Fruit fly (Drosophila melanogaster) whole organism, embryonic: ENCODE data around the gene v.

Experiments
- Awh ChIP-seq: fragments of 200-800 bp; sonication (Bioruptor generic); IDR thresholded peaks from 2 replicates; pipeline ENCODE4, ENCODE4 v1.3.6; 2022; ENCODE audit warnings: missing biosample characterization, missing genetic modification characterization
- B-H1 ChIP-seq: fragments of 200-800 bp; sonication (Bioruptor generic); IDR thresholded peaks from 3 replicates; pipeline ENCODE4 v1.3.6; 2022; ENCODE audit warnings: missing biosample characterization, missing genetic modification characterization
- CG10147 ChIP-seq: fragments of 200-800 bp; sonication (Bioruptor generic); optimal IDR thresholded peaks from 2 replicates; lab custom pipeline; 2019; ENCODE audit warnings: missing biosample characterization, mild to moderate bottlenecking, missing genetic modification characterization, moderate library complexity
- CG1024 ChIP-seq: fragments of 200-800 bp; sonication (Bioruptor generic); IDR thresholded peaks from 2 replicates; pipeline ENCODE4 v1.3.6; 2022; ENCODE audit warnings: missing biosample characterization, missing genetic modification characterization
- CG10274 ChIP-seq: fragments of 200-800 bp; sonication (Bioruptor generic); optimal IDR thresholded peaks from 3 replicates; lab custom pipeline; 2017; ENCODE audit warnings: missing biosample characterization, mild to moderate bottlenecking, missing genetic modification characterization
- CG10565 ChIP-seq: fragments of 200-800 bp; sonication (Bioruptor generic); optimal IDR thresholded peaks from 3 replicates; lab custom pipeline; 2016; ENCODE audit warnings: missing biosample characterization, mild to moderate bottlenecking, missing genetic modification characterization
- CG11398 ChIP-seq: fragments of 200-800 bp; sonication (Bioruptor generic); optimal IDR thresholded peaks from 2 replicates; lab custom pipeline; 2016; ENCODE audit warnings: missing biosample characterization, missing genetic modification characterization
- CG12299 ChIP-seq: fragments of 200-800 bp; sonication (Bioruptor generic); optimal IDR thresholded peaks from 2 replicates; lab custom pipeline; 2018; ENCODE audit warnings: missing biosample characterization, mild to moderate bottlenecking, missing genetic modification characterization
- CG12769 ChIP-seq: fragments of 200-800 bp; sonication (Bioruptor generic); optimal IDR thresholded peaks from 2 replicates; lab custom pipeline; 2019; ENCODE audit warnings: missing biosample characterization, mild to moderate bottlenecking, missing genetic modification characterization, moderate library complexity
- CG13775 ChIP-seq: fragments of 200-800 bp; sonication (Bioruptor generic); optimal IDR thresholded peaks from 3 replicates; lab custom pipeline; 2017; ENCODE audit warnings: missing biosample characterization, mild to moderate bottlenecking, missing genetic modification characterization
- CG14860 ChIP-seq: fragments of 200-800 bp; sonication (Bioruptor generic); IDR thresholded peaks from 3 replicates; pipeline ENCODE4 v1.3.6; 2022; ENCODE audit warnings: missing biosample characterization, missing genetic modification characterization; ENCODE audit not compliant: partially characterized antibody
- CG2116 ChIP-seq: fragments of 200-800 bp; sonication (Bioruptor generic); optimal IDR thresholded peaks from 3 replicates; lab custom pipeline; 2018; ENCODE audit warnings: missing biosample characterization, mild to moderate bottlenecking, missing genetic modification characterization
- CG33557 ChIP-seq: fragments of 200-800 bp; sonication (Bioruptor generic); optimal IDR thresholded peaks from 2 replicates; lab custom pipeline; 2019; ENCODE audit warnings: missing biosample characterization, mild to moderate bottlenecking, missing genetic modification characterization, moderate library complexity
- CG3847 ChIP-seq: fragments of 200-800 bp; sonication (Bioruptor generic); IDR thresholded peaks from 2 replicates; pipeline ENCODE4 v1.3.6; 2022; ENCODE audit warnings: missing biosample characterization, missing genetic modification characterization
- CG4282 ChIP-seq: fragments of 200-800 bp; sonication (Bioruptor generic); optimal IDR thresholded peaks from 2 replicates; lab custom pipeline; 2016; ENCODE audit warnings: missing biosample characterization, missing genetic modification characterization
- CG4404 ChIP-seq: fragments of 200-800 bp; sonication (Bioruptor generic); IDR thresholded peaks from 2 replicates; pipeline ENCODE4 v1.3.6; 2022; ENCODE audit warnings: missing biosample characterization, missing genetic modification characterization
- CG5180 ChIP-seq: fragments of 200-800 bp; sonication (Bioruptor generic); optimal IDR thresholded peaks from 3 replicates; lab custom pipeline; 2017; ENCODE audit warnings: missing biosample characterization, missing genetic modification characterization, mild to moderate bottlenecking, moderate library complexity, missing genetic modification reagents
- CG7357 ChIP-seq: fragments of 200-800 bp; sonication (Bioruptor generic); IDR thresholded peaks from 3 replicates; pipeline ENCODE4 v1.3.6; 2022; ENCODE audit warnings: missing biosample characterization, missing genetic modification characterization
- CG7928 ChIP-seq: fragments of 200-800 bp; sonication (Bioruptor generic); optimal IDR thresholded peaks from 2 replicates; lab custom pipeline; 2017; ENCODE audit warnings: missing biosample characterization, mild to moderate bottlenecking, missing genetic modification characterization
- Camta ChIP-seq: fragments of 200-800 bp; sonication (Bioruptor generic); optimal IDR thresholded peaks from 2 replicates; lab custom pipeline; 2016; ENCODE audit warnings: missing biosample characterization, missing genetic modification characterization
- Dip3 ChIP-seq: fragments of 200-800 bp; sonication (Bioruptor generic); optimal IDR thresholded peaks from 3 replicates; lab custom pipeline; 2016; ENCODE audit warnings: missing biosample characterization, missing genetic modification characterization
- Gsc ChIP-seq: fragments of 200-800 bp; sonication (Bioruptor generic); IDR thresholded peaks from 2 replicates; pipeline ENCODE4 v1.3.6; 2022; ENCODE audit warnings: missing biosample characterization, missing genetic modification characterization
- H2.0 ChIP-seq: fragments of 200-800 bp; sonication (Bioruptor generic); IDR thresholded peaks from 2 replicates; pipeline ENCODE4 v1.3.6; 2022; ENCODE audit warnings: missing biosample characterization, missing genetic modification characterization
- Hmr ChIP-seq: fragments of 200-800 bp; sonication (Bioruptor generic); optimal IDR thresholded peaks from 3 replicates; lab custom pipeline; 2017; ENCODE audit warnings: mild to moderate bottlenecking, missing biosample characterization, missing genetic modification reagents, missing genetic modification characterization
- Hr51 ChIP-seq, 2 experiments: fragments of 200-800 bp; sonication (Bioruptor generic); optimal IDR thresholded peaks; 2 replicates in 1 of 2; 3 replicates in 1 of 2; lab custom pipeline; 2016 to 2018; ENCODE audit warnings: missing biosample characterization in 2 of 2, missing genetic modification characterization in 2 of 2, mild to moderate bottlenecking in 1 of 2, moderate library complexity in 1 of 2
- Kr ChIP-seq: fragments of 200-800 bp; sonication (Bioruptor generic); optimal IDR thresholded peaks from 2 replicates; lab custom pipeline; 2017; ENCODE audit warnings: missing biosample characterization, mild to moderate bottlenecking, missing genetic modification characterization
- Lhr ChIP-seq: fragments of 200-800 bp; sonication (Bioruptor generic); optimal IDR thresholded peaks from 3 replicates; lab custom pipeline; 2017; ENCODE audit warnings: mild to moderate bottlenecking, missing biosample characterization, missing genetic modification reagents, missing genetic modification characterization
- Meics ChIP-seq: fragments of 200-800 bp; sonication (Bioruptor generic); optimal IDR thresholded peaks from 2 replicates; lab custom pipeline; 2017; ENCODE audit warnings: missing biosample characterization, mild to moderate bottlenecking, missing genetic modification characterization
- Nf-YB ChIP-seq: fragments of 200-800 bp; sonication (Bioruptor generic); optimal IDR thresholded peaks from 3 replicates; lab custom pipeline; 2019; ENCODE audit warnings: missing biosample characterization, mild to moderate bottlenecking, missing genetic modification characterization, moderate library complexity
- Nf-YC ChIP-seq: fragments of 200-800 bp; optimal IDR thresholded peaks from 3 replicates; lab custom pipeline; 2019; ENCODE audit warnings: missing biosample characterization, mild to moderate bottlenecking, missing genetic modification characterization, moderate library complexity
- Ravus ChIP-seq: fragments of 200-800 bp; sonication (Bioruptor generic); IDR thresholded peaks from 2 replicates; pipeline ENCODE4 v1.3.6; 2022; ENCODE audit warnings: missing biosample characterization, missing genetic modification characterization
- Sry-β ChIP-seq: fragments of 200-800 bp; sonication (Bioruptor generic); optimal IDR thresholded peaks from 2 replicates; lab custom pipeline; 2018; ENCODE audit warnings: missing biosample characterization, mild to moderate bottlenecking, missing genetic modification characterization, moderate library complexity
- Usf ChIP-seq: fragments of 200-800 bp; sonication (Bioruptor generic); optimal IDR thresholded peaks from 2 replicates; lab custom pipeline; 2017; ENCODE audit warnings: missing genotype, missing biosample characterization, missing genetic modification characterization
- Vsx1 ChIP-seq: fragments of 200-800 bp; sonication (Bioruptor generic); optimal IDR thresholded peaks from 2 replicates; lab custom pipeline; 2017; ENCODE audit warnings: missing biosample characterization, mild to moderate bottlenecking, missing genetic modification characterization, missing genetic modification reagents
- ac ChIP-seq: fragments of 200-800 bp; sonication (Bioruptor generic); optimal IDR thresholded peaks from 3 replicates; lab custom pipeline; 2017; ENCODE audit warnings: missing biosample characterization, mild to moderate bottlenecking, missing genetic modification characterization
- ato ChIP-seq: fragments of 200-800 bp; sonication (Bioruptor generic); IDR thresholded peaks from 2 replicates; pipeline ENCODE4 v1.3.6; 2022; ENCODE audit warnings: missing biosample characterization, missing genetic modification characterization; ENCODE audit not compliant: partially characterized antibody
- crol ChIP-seq: fragments of 200-800 bp; sonication (Bioruptor generic); IDR thresholded peaks from 2 replicates; pipeline ENCODE4 v1.3.6; 2022; ENCODE audit warnings: missing biosample characterization, missing genetic modification characterization
- da ChIP-seq: fragments of 200-800 bp; sonication (Bioruptor generic); optimal IDR thresholded peaks from 2 replicates; lab custom pipeline; 2016; ENCODE audit warnings: missing biosample characterization, missing genetic modification characterization
- disco-r ChIP-seq: fragments of 200-800 bp; sonication (Bioruptor generic); optimal IDR thresholded peaks from 2 replicates; lab custom pipeline; 2016; ENCODE audit warnings: missing biosample characterization, missing genetic modification characterization
- insv ChIP-seq, 2 experiments: fragments of 200-800 bp; sonication (Bioruptor generic); optimal IDR thresholded peaks; 3 replicates each; lab custom pipeline; 2016 to 2018; ENCODE audit warnings: missing biosample characterization in 2 of 2, missing genetic modification characterization in 2 of 2
- p53 ChIP-seq: fragments of 200-800 bp; sonication (Bioruptor generic); optimal IDR thresholded peaks from 2 replicates; lab custom pipeline; 2016; ENCODE audit warnings: missing biosample characterization, missing genetic modification characterization
- phol ChIP-seq: fragments of 200-800 bp; sonication (Bioruptor generic); optimal IDR thresholded peaks from 3 replicates; lab custom pipeline; 2018; ENCODE audit warnings: missing biosample characterization, mild to moderate bottlenecking, missing genetic modification characterization, moderate library complexity
- pita ChIP-seq: fragments of 200-800 bp; sonication (Bioruptor generic); optimal IDR thresholded peaks from 2 replicates; lab custom pipeline; 2017; ENCODE audit warnings: missing biosample characterization, mild to moderate bottlenecking, missing genetic modification characterization
- stc ChIP-seq: fragments of 200-800 bp; sonication (Bioruptor generic); IDR thresholded peaks from 2 replicates; pipeline ENCODE4 v1.3.6; 2022; ENCODE audit warnings: missing biosample characterization, missing genetic modification characterization
- trem ChIP-seq: fragments of 200-800 bp; optimal IDR thresholded peaks from 3 replicates; lab custom pipeline; 2019; ENCODE audit warnings: missing biosample characterization, mild to moderate bottlenecking, missing genetic modification characterization, moderate library complexity
- vfl ChIP-seq: fragments of 200-800 bp; sonication (Bioruptor generic); optimal IDR thresholded peaks from 2 replicates; lab custom pipeline; 2016; ENCODE audit warnings: missing biosample characterization, missing genetic modification characterization
- vvl ChIP-seq: fragments of 200-800 bp; sonication (Bioruptor generic); IDR thresholded peaks from 2 replicates; pipeline ENCODE4 v1.3.6; 2022; ENCODE audit warnings: missing biosample characterization, missing genetic modification characterization
- zen ChIP-seq: fragments of 200-800 bp; sonication (Bioruptor generic); optimal IDR thresholded peaks from 3 replicates; lab custom pipeline; 2018; ENCODE audit warnings: missing biosample characterization, mild to moderate bottlenecking, missing genetic modification characterization, moderate library complexity
- zen2 ChIP-seq: fragments of 200-800 bp; sonication (Bioruptor generic); IDR thresholded peaks from 3 replicates; pipeline ENCODE4 v1.3.6; 2022; ENCODE audit warnings: missing biosample characterization, missing genetic modification characterization; ENCODE audit not compliant: partially characterized antibody
- zfh2 ChIP-seq: fragments of 200-800 bp; sonication (Bioruptor generic); optimal IDR thresholded peaks from 2 replicates; lab custom pipeline; 2016; ENCODE audit warnings: missing biosample characterization, missing genetic modification characterization

Gene v

DNA sequence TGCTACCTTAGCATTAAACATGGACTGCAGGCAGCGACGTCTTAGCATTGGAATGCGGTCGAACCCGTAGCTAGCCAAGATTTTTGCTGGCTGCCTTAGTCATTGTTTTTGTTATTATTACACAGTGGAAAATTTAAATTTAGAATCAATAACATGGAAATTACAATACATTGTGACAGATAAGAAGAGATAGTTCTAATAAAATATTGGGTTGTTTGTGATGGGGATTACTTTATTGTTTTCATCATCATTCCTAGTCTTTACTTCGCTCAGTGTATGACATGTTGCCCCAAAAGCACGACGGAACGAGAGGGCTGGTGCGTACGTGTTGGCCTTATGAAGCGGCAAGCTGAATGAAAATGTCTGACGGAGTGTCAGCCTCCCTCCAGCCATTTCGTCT, 12.8 kb downstream of the v start (continued):
- TF ChIP-seq Kr (GFP tag; lab: Kevin White, UChicago) (no peak), CG7928 (GFP tag; lab: Kevin White, UChicago) (peak; percentile 17), H2.0 (peak; percentile 89), p53 (peak; percentile 39), zen2 (GFP tag; lab: Robert Waterston, UW) (no peak), Camta (peak; percentile 76), vvl (GFP tag; lab: Robert Waterston, UW) (peak; percentile 92), CG10565 (GFP tag; lab: Kevin White, UChicago) (peak; percentile 9), da (no peak), CG11398 (peak; percentile 74), crol (GFP tag; lab: Robert Waterston, UW) (0 out of 2 replicates have a peak, but pooled peaks have one; percentile 36), Usf (GFP tag; lab: Kevin White, UChicago) (peak; percentile 20), CG14860 (GFP tag; lab: Robert Waterston, UW) (no peak), Hr51 (GFP tag; optimal IDR thresholded peaks at IDR 0.05; lab: Kevin White, UChicago) (peak; percentile 49 to 92), pita (GFP tag; lab: Kevin White, UChicago) (no peak), CG1024 (GFP tag; lab: Robert Waterston, UW) (peak; percentile 70; the same call in 1 of the 2 replicates), Dip3 (GFP tag; lab: Kevin White, UChicago) (peak; percentile 65), CG3847 (peak; percentile 74), vfl (GFP tag; lab: Kevin White, UChicago) (peak; percentile 33), CG4282 (GFP tag; lab: Kevin White, UChicago) (peak; percentile 43), Nf-YC (tag; lab: Kevin White, UChicago) (peak; percentile 79), Sry-β (no peak), insv (GFP tag; optimal IDR thresholded peaks at IDR 0.05; lab: Kevin White, UChicago) (peak in 1 of 2 experiments; percentile 17), B-H1 (peak; percentile 76), CG12299 (tag; lab: Kevin White, UChicago) (peak; percentile 63), Gsc (GFP tag; lab: Robert Waterston, UW) (peak; percentile 44; the same call in 1 of the 2 replicates), Nf-YB (GFP tag; lab: Kevin White, UChicago) (peak; percentile 55), CG2116 (peak; percentile 36), CG4404 (GFP tag; lab: Robert Waterston, UW) (peak; percentile 55), Vsx1 (GFP tag; lab: Kevin White, UChicago) (peak; percentile 61), ato (GFP tag; lab: Robert Waterston, UW) (no peak), Lhr (GFP tag; lab: Kevin White, UChicago) (peak; percentile 16), CG10147 (peak; percentile 81), Awh (GFP tag; lab: Robert Waterston, UW) (peak; percentile 91), zfh2 (peak; percentile 66), CG5180 (GFP tag; lab: Kevin White, UChicago) (peak; percentile 77), Hmr (peak; percentile 74), phol (tag; lab: Kevin White, UChicago) (peak; percentile 85), CG10274 (GFP tag; lab: Kevin White, UChicago) (peak; percentile 36), CG33557 (peak; percentile 49), trem (tag; lab: Kevin White, UChicago) (peak; percentile 58), CG12769 (tag; lab: Kevin White, UChicago) (peak; percentile 93), ac (GFP tag; lab: Kevin White, UChicago) (no peak), CG13775 (GFP tag; lab: Kevin White, UChicago) (peak; percentile 54), CG7357 (GFP tag; lab: Robert Waterston, UW) (peak; percentile 70), disco-r (GFP tag; lab: Kevin White, UChicago) (peak; percentile 51), zen (tag; lab: Kevin White, UChicago) (peak; percentile 64), stc (GFP tag; lab: Robert Waterston, UW) (peak; percentile 91), Ravus (GFP tag; lab: Robert Waterston, UW) (peak; percentile 40), Meics (GFP tag; lab: Kevin White, UChicago) (peak; percentile 82)
